Worm (Caenorhabditis elegans): ENCODE measurements around the gene B0310.1.

The B0310.1 gene

ce11 chrX:496795-497194 is 3.8 kb downstream of the B0310.1 start:
- peak; percentile 42 for TF ChIP-seq snpc-4 (tag; optimal IDR thresholded peaks at IDR 0.05)
- TF ChIP-seq unc-98 (GFP tag; IDR thresholded peaks at IDR 0.05), result no peak

ce11 chrX:498640-499039 is 5.6 kb downstream of the B0310.1 start:
- no peak for TF ChIP-seq efl-1 (optimal IDR thresholded peaks at IDR 0.05)
- no peak for TF ChIP-seq efl-1 (GFP tag; optimal IDR thresholded peaks at IDR 0.05 in 1 of 2)
- TF ChIP-seq egl-27 (tag; optimal IDR thresholded peaks at IDR 0.05), result no peak
- TF ChIP-seq isw-1 (GFP tag; IDR thresholded peaks at IDR 0.05), result no peak
- no peak for TF ChIP-seq unc-86 (tag; optimal IDR thresholded peaks at IDR 0.05)
- TF ChIP-seq lin-14 (GFP tag; optimal IDR thresholded peaks at IDR 0.05), result peak; percentile 72
- no peak for TF ChIP-seq fkh-10 (GFP tag; optimal IDR thresholded peaks at IDR 0.05)
- TF ChIP-seq lir-3 (tag; optimal IDR thresholded peaks at IDR 0.05; ENCODE audit: poor library complexity), result no peak
- TF ChIP-seq nhr-90 (tag; optimal IDR thresholded peaks at IDR 0.05; ENCODE audit: poor library complexity), result peak; percentile 58
- TF ChIP-seq unc-30 (tag; optimal IDR thresholded peaks at IDR 0.05), result no peak
- TF ChIP-seq fkh-8 (tag; optimal IDR thresholded peaks at IDR 0.05), result no peak
- no peak for TF ChIP-seq unc-62 (GFP tag; optimal IDR thresholded peaks at IDR 0.05)
- no peak for TF ChIP-seq C34B4.2 (tag; optimal IDR thresholded peaks at IDR 0.05)
- peak; percentile 28 for TF ChIP-seq snu-23 (GFP tag; optimal IDR thresholded peaks at IDR 0.05)
- no peak for TF ChIP-seq unc-130 (tag; optimal IDR thresholded peaks at IDR 0.05)
- TF ChIP-seq grh-1 (GFP tag; IDR thresholded peaks at IDR 0.05), result no peak
- no peak for TF ChIP-seq nhr-76 (tag; optimal IDR thresholded peaks at IDR 0.05)
- TF ChIP-seq elt-3 (tag; optimal IDR thresholded peaks at IDR 0.05), result peak in 4 of 6 experiments; percentile 39 to 81 (median 62)
- no peak for TF ChIP-seq Y116A8C.19 (tag; optimal IDR thresholded peaks at IDR 0.05; ENCODE audit: borderline replicate concordance)
- no peak for TF ChIP-seq sup-37 (GFP tag; optimal IDR thresholded peaks at IDR 0.05)
- TF ChIP-seq lin-35 (GFP tag; optimal IDR thresholded peaks at IDR 0.05), result peak in 1 of 2 experiments; percentile 17
- peak in 1 of 2 experiments; percentile 9 for TF ChIP-seq mdl-1 (tag; optimal IDR thresholded peaks at IDR 0.05)
- peak; percentile 14 for TF ChIP-seq nhr-71 (tag; optimal IDR thresholded peaks at IDR 0.05)
- no peak for TF ChIP-seq efl-3 (GFP tag; optimal IDR thresholded peaks at IDR 0.05)
- TF ChIP-seq nhr-19 (GFP tag; conservative IDR thresholded peaks at IDR 0.05), result no peak
- no peak for TF ChIP-seq nhr-28 (tag; optimal IDR thresholded peaks at IDR 0.05)
- no peak for TF ChIP-seq ceh-63 (GFP tag; optimal IDR thresholded peaks at IDR 0.05)
- TF ChIP-seq lsy-2 (tag; optimal IDR thresholded peaks at IDR 0.05), result peak in 1 of 2 experiments; percentile 43
- TF ChIP-seq fos-1 (tag; optimal IDR thresholded peaks at IDR 0.05), result no peak
- TF ChIP-seq F16B12.6 (tag; optimal IDR thresholded peaks at IDR 0.05), result no peak
- peak; percentile 51 for TF ChIP-seq vab-15 (tag; optimal IDR thresholded peaks at IDR 0.05)
- no peak for TF ChIP-seq ceh-82 (tag; optimal IDR thresholded peaks at IDR 0.05)
- peak; percentile 14 for TF ChIP-seq nhr-20 (tag; optimal IDR thresholded peaks at IDR 0.05)
- TF ChIP-seq mep-1 (tag; optimal IDR thresholded peaks at IDR 0.05), result peak; percentile 17
- TF ChIP-seq nhr-47 (tag; optimal IDR thresholded peaks at IDR 0.05), result no peak
- TF ChIP-seq ces-1 (GFP tag; optimal IDR thresholded peaks at IDR 0.05), result no peak
- peak; percentile 85 for TF ChIP-seq nhr-85 (tag)
- peak; percentile 81 for TF ChIP-seq blmp-1 (tag; optimal IDR thresholded peaks at IDR 0.05)

- TF ChIP-seq efl-1 (optimal IDR thresholded peaks at IDR 0.05), result no peak
- TF ChIP-seq efl-1 (GFP tag; optimal IDR thresholded peaks at IDR 0.05 in 1 of 2), result peak in 1 of 2 experiments; percentile 78
- TF ChIP-seq snu-23 (GFP tag; optimal IDR thresholded peaks at IDR 0.05), result peak; percentile 15
- TF ChIP-seq egl-27 (tag; optimal IDR thresholded peaks at IDR 0.05), result no peak
- peak; percentile 11 for TF ChIP-seq nhr-90 (tag; optimal IDR thresholded peaks at IDR 0.05; ENCODE audit: poor library complexity)
- TF ChIP-seq rnt-1 (tag; optimal IDR thresholded peaks at IDR 0.05), result peak; percentile 36
- TF ChIP-seq pag-3 (tag; optimal IDR thresholded peaks at IDR 0.05; ENCODE audit: borderline replicate concordance, insufficient read depth), result peak; percentile 17
- peak; percentile 73 for TF ChIP-seq nhr-85 (tag)
- no peak for TF ChIP-seq isw-1 (GFP tag; IDR thresholded peaks at IDR 0.05)
- TF ChIP-seq lin-14 (GFP tag; optimal IDR thresholded peaks at IDR 0.05), result peak; percentile 40
- no peak for TF ChIP-seq mab-9 (GFP tag; IDR thresholded peaks at IDR 0.05)
- no peak for TF ChIP-seq ceh-8 (GFP tag; optimal IDR thresholded peaks at IDR 0.05)
- peak in 4 of 6 experiments; percentile 60 to 89 (median 87) for TF ChIP-seq elt-3 (tag; optimal IDR thresholded peaks at IDR 0.05)
- TF ChIP-seq lin-35 (GFP tag; optimal IDR thresholded peaks at IDR 0.05), result peak in 1 of 2 experiments; percentile 25
- peak; percentile 83 for TF ChIP-seq blmp-1 (tag; optimal IDR thresholded peaks at IDR 0.05)
- peak; percentile 3 for TF ChIP-seq unc-130 (tag; optimal IDR thresholded peaks at IDR 0.05)
- TF ChIP-seq lsy-2 (tag; optimal IDR thresholded peaks at IDR 0.05), result peak in 1 of 2 experiments; percentile 68
Observed at ce11 chrX:504046-504843, 11.2 kb downstream of the B0310.1 start.

Data from whole organism, L1 larva.